Fruit fly (Drosophila melanogaster): ENCODE results near the gene Ass.

Gene Ass

dm6 chr3R:6600942-6601341 lies 43.3 kb downstream of the Ass start, which contains the start of gene CG31482:
CG31482 (plus strand) TSS chr3R:6601242.
- TF ChIP-seq CG6163 (GFP tag; IDR thresholded peaks at IDR 0.05) = no peak
- TF ChIP-seq CG10669 (GFP tag; optimal IDR thresholded peaks at IDR 0.05) = no peak
- TF ChIP-seq ss (GFP tag; optimal IDR thresholded peaks at IDR 0.05) = no peak
- TF ChIP-seq CG6792 (GFP tag; optimal IDR thresholded peaks at IDR 0.05) = no peak
- TF ChIP-seq CG3919 (GFP tag; optimal IDR thresholded peaks at IDR 0.05) = no peak
- no peak for TF ChIP-seq Eip78C (GFP tag)
- TF ChIP-seq CG6854 (GFP tag; optimal IDR thresholded peaks at IDR 0.05) = no peak
- no peak for TF ChIP-seq dsx (GFP tag; optimal IDR thresholded peaks at IDR 0.05; ENCODE audit: poor library complexity, severe bottlenecking)
- no peak for TF ChIP-seq salr (GFP tag; optimal IDR thresholded peaks at IDR 0.05)
- TF ChIP-seq Hr38 (GFP tag; optimal IDR thresholded peaks at IDR 0.05) = no peak
- TF ChIP-seq CG7368 (GFP tag; optimal IDR thresholded peaks at IDR 0.05) = no peak
- no peak for TF ChIP-seq cyc (GFP tag; optimal IDR thresholded peaks at IDR 0.05)
- TF ChIP-seq Met (GFP tag; optimal IDR thresholded peaks at IDR 0.05) = no peak
- no peak for TF ChIP-seq Sox102F (GFP tag; optimal IDR thresholded peaks at IDR 0.05)
- no peak for TF ChIP-seq CG11294 (GFP tag; IDR thresholded peaks at IDR 0.05)
- TF ChIP-seq lz (GFP tag; optimal IDR thresholded peaks at IDR 0.05) = no peak

DNA sequence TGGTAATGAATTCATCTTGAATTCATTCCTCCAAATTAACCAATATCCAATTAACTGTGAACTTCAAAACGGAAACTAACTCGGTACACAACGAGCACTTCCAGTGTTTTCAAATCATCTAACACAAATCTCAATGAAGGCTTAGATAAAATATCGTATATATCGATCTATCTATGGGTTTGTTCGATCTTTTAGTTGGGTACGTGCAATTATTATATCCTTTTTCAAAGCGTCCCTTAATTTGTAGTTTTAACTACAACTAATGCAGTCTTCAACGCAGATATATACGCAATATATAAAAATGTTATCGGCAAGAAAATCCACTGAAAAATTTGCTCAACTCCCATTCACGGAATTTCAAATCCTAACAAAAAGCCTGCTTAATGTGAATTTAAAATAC lies 46.3 kb downstream of the Ass start, which contains the start of gene CG1138:
Gene CG1138 (minus strand): TSS at position 101 of the 400 bp plus-strand sequence.
- TF ChIP-seq CG1621 (tag; optimal IDR thresholded peaks at IDR 0.05) = no peak
- TF ChIP-seq CG11902 (GFP tag; optimal IDR thresholded peaks at IDR 0.05) = no peak
- no peak for TF ChIP-seq eg (GFP tag; IDR thresholded peaks at IDR 0.05)
- no peak for TF ChIP-seq Eip75B (GFP tag; optimal IDR thresholded peaks at IDR 0.05)
- TF ChIP-seq CG6276 (GFP tag; optimal IDR thresholded peaks at IDR 0.05) = no peak
- TF ChIP-seq CG9139 (GFP tag; optimal IDR thresholded peaks at IDR 0.05) = no peak
- no peak for TF ChIP-seq Hr39 (GFP tag; optimal IDR thresholded peaks at IDR 0.05)
- TF ChIP-seq ss (GFP tag; optimal IDR thresholded peaks at IDR 0.05) = no peak
- no peak for TF ChIP-seq CG11762 (GFP tag; optimal IDR thresholded peaks at IDR 0.05; ENCODE audit: insufficient read depth)
- TF ChIP-seq cyc (GFP tag; optimal IDR thresholded peaks at IDR 0.05) = no peak
- TF ChIP-seq dac (GFP tag; optimal IDR thresholded peaks at IDR 0.05) = no peak
- no peak for TF ChIP-seq salr (GFP tag; optimal IDR thresholded peaks at IDR 0.05)
- TF ChIP-seq Met (GFP tag; optimal IDR thresholded peaks at IDR 0.05) = no peak
- no peak for TF ChIP-seq esn (GFP tag; optimal IDR thresholded peaks at IDR 0.05)
- TF ChIP-seq Eip78C (GFP tag) = no peak
- TF ChIP-seq Ets96B (tag; optimal IDR thresholded peaks at IDR 0.05) = no peak

dm6 chr3R:6593068-6593567 lies 51.1 kb downstream of the Ass start, which contains the start of gene dpr11:
dpr11 (minus strand) TSS chr3R:6593330.
- TF ChIP-seq svp (GFP tag) (no peak), fd59A (GFP tag; optimal IDR thresholded peaks at IDR 0.05) (no peak), CG6808 (GFP tag; optimal IDR thresholded peaks at IDR 0.05) (no peak), Sox15 (GFP tag; optimal IDR thresholded peaks at IDR 0.05) (no peak), Lpt (GFP tag; optimal IDR thresholded peaks at IDR 0.05) (no peak), cyc (GFP tag; optimal IDR thresholded peaks at IDR 0.05) (no peak), CG34406 (GFP tag; optimal IDR thresholded peaks at IDR 0.05) (no peak), salr (GFP tag; optimal IDR thresholded peaks at IDR 0.05) (no peak), acj6 (GFP tag; optimal IDR thresholded peaks at IDR 0.05) (no peak), dsx (GFP tag; optimal IDR thresholded peaks at IDR 0.05; ENCODE audit: poor library complexity, severe bottlenecking) (no peak), lz (GFP tag; optimal IDR thresholded peaks at IDR 0.05) (no peak), CG32006 (GFP tag; optimal IDR thresholded peaks at IDR 0.05) (no peak), CG11902 (GFP tag; optimal IDR thresholded peaks at IDR 0.05) (no peak)
